ENCODE assay signal across 3 worm cellular contexts in genomic region chrII:6177975-6178742, ce11.
TF ChIP-seq lines count a peak whose summit lies in the region.

No protein-coding gene starts in this region.

TF ChIP-seq in whole organism, L1 larva, 84 proteins besides CTCF, POLR2A, EP300 and RAD21 (continued from another document):
- peak; percentile 81 for TF ChIP-seq elt-2 (tag; optimal IDR thresholded peaks at IDR 0.05; lab: Kevin White, UChicago)
- no peak for TF ChIP-seq nhr-85 (tag; lab: Kevin White, UChicago)
- no peak for TF ChIP-seq nhr-237 (tag; optimal IDR thresholded peaks at IDR 0.05; lab: Kevin White, UChicago)
- TF ChIP-seq mdl-1 (tag; optimal IDR thresholded peaks at IDR 0.05; lab: Kevin White, UChicago), result no peak
- TF ChIP-seq lin-14 (GFP tag; optimal IDR thresholded peaks at IDR 0.05; lab: Kevin White, UChicago), result peak; percentile 1
- TF ChIP-seq nhr-71 (tag; optimal IDR thresholded peaks at IDR 0.05; lab: Kevin White, UChicago), result no peak
- no peak for TF ChIP-seq alr-1 (tag; optimal IDR thresholded peaks at IDR 0.05; lab: Kevin White, UChicago; ENCODE audit: borderline replicate concordance)
- TF ChIP-seq hlh-4 (tag; optimal IDR thresholded peaks at IDR 0.05; lab: Kevin White, UChicago), result no peak
- TF ChIP-seq lin-39 (tag; optimal IDR thresholded peaks at IDR 0.05; lab: Kevin White, UChicago), result no peak
- TF ChIP-seq nhr-77 (tag; optimal IDR thresholded peaks at IDR 0.05; lab: Kevin White, UChicago), result no peak
- TF ChIP-seq xbp-1 (tag; optimal IDR thresholded peaks at IDR 0.05; lab: Kevin White, UChicago), result no peak
- TF ChIP-seq ceh-8 (GFP tag; optimal IDR thresholded peaks at IDR 0.05; lab: Kevin White, UChicago), result no peak
- TF ChIP-seq hlh-17 (GFP tag; optimal IDR thresholded peaks at IDR 0.05; lab: Kevin White, UChicago; ENCODE audit: borderline replicate concordance), result no peak
- no peak for TF ChIP-seq vab-15 (tag; optimal IDR thresholded peaks at IDR 0.05; lab: Kevin White, UChicago)
- no peak for TF ChIP-seq ets-5 (GFP tag; IDR thresholded peaks at IDR 0.05; lab: Robert Waterston, UW)
- no peak for TF ChIP-seq nhr-12 (tag; optimal IDR thresholded peaks at IDR 0.05; lab: Kevin White, UChicago)
- TF ChIP-seq nhr-84 (tag; optimal IDR thresholded peaks at IDR 0.05; lab: Kevin White, UChicago), result no peak
- TF ChIP-seq fkh-8 (tag; optimal IDR thresholded peaks at IDR 0.05; lab: Kevin White, UChicago), result no peak
- TF ChIP-seq mep-1 (tag; optimal IDR thresholded peaks at IDR 0.05; lab: Kevin White, UChicago), result no peak
- TF ChIP-seq fkh-4 (tag; optimal IDR thresholded peaks at IDR 0.05; lab: Kevin White, UChicago; ENCODE audit: borderline replicate concordance), result no peak
- TF ChIP-seq ces-1 (GFP tag; optimal IDR thresholded peaks at IDR 0.05; lab: Kevin White, UChicago), result no peak
- TF ChIP-seq C34B4.2 (tag; optimal IDR thresholded peaks at IDR 0.05; lab: Kevin White, UChicago), result no peak
- no peak for TF ChIP-seq lin-35 (GFP tag; optimal IDR thresholded peaks at IDR 0.05; lab: Kevin White, UChicago)
- no peak for TF ChIP-seq nhr-11 (tag; optimal IDR thresholded peaks at IDR 0.05; lab: Kevin White, UChicago)
- TF ChIP-seq sup-37 (GFP tag; optimal IDR thresholded peaks at IDR 0.05; lab: Kevin White, UChicago), result no peak

TF ChIP-seq in whole organism, L3 larva, 47 proteins besides CTCF, POLR2A, EP300 and RAD21 (continued from another document):
- no peak for TF ChIP-seq lin-15B (tag; optimal IDR thresholded peaks at IDR 0.05; lab: Kevin White, UChicago)
- TF ChIP-seq ZK546.5 (tag; optimal IDR thresholded peaks at IDR 0.05; lab: Kevin White, UChicago), result no peak
- no peak for TF ChIP-seq lin-39 (tag; optimal IDR thresholded peaks at IDR 0.05; lab: Kevin White, UChicago)
- TF ChIP-seq hmg-11 (tag; optimal IDR thresholded peaks at IDR 0.05; lab: Kevin White, UChicago), result no peak
- TF ChIP-seq pha-4 (tag; optimal IDR thresholded peaks at IDR 0.05; lab: Kevin White, UChicago), result peak; percentile 27
- no peak for TF ChIP-seq jun-1 (tag; optimal IDR thresholded peaks at IDR 0.05; lab: Kevin White, UChicago)
- TF ChIP-seq egl-5 (tag; optimal IDR thresholded peaks at IDR 0.05; lab: Kevin White, UChicago), result no peak
- no peak for TF ChIP-seq skn-1 (tag; optimal IDR thresholded peaks at IDR 0.05; lab: Kevin White, UChicago)

TF ChIP-seq in whole organism, L4 larva, 104 proteins besides CTCF, POLR2A, EP300 and RAD21 (continued from another document):
- no peak for TF ChIP-seq madf-9 (GFP tag; conservative IDR thresholded peaks at IDR 0.05; lab: Robert Waterston, UW)
- no peak for TF ChIP-seq mxl-2 (GFP tag; conservative IDR thresholded peaks at IDR 0.05; lab: Robert Waterston, UW)
- TF ChIP-seq egl-27 (tag; optimal IDR thresholded peaks at IDR 0.05; lab: Kevin White, UChicago), result no peak
- peak in 1 of 2 experiments; percentile 51 for TF ChIP-seq unc-62 (GFP tag; optimal IDR thresholded peaks at IDR 0.05 in 1 of 2; lab: Kevin White, UChicago)
- TF ChIP-seq unc-62 (tag; optimal IDR thresholded peaks at IDR 0.05; lab: Kevin White, UChicago), result no peak
- no peak for TF ChIP-seq ztf-11 (tag; optimal IDR thresholded peaks at IDR 0.05; lab: Kevin White, UChicago)
- no peak for TF ChIP-seq php-3 (GFP tag; IDR thresholded peaks at IDR 0.05; lab: Robert Waterston, UW)
- no peak for TF ChIP-seq dmd-9 (GFP tag; IDR thresholded peaks at IDR 0.05; lab: Robert Waterston, UW)
- TF ChIP-seq zag-1 (tag; optimal IDR thresholded peaks at IDR 0.05; lab: Kevin White, UChicago), result no peak
- peak; percentile 63 for TF ChIP-seq dmd-6 (GFP tag; IDR thresholded peaks at IDR 0.05; lab: Robert Waterston, UW)
- no peak for TF ChIP-seq ceh-20 (GFP tag; IDR thresholded peaks at IDR 0.05; lab: Robert Waterston, UW)
- no peak for TF ChIP-seq spr-3 (GFP tag; optimal IDR thresholded peaks at IDR 0.05; lab: Kevin White, UChicago)
- TF ChIP-seq egl-43 (GFP tag; IDR thresholded peaks at IDR 0.05; lab: Robert Waterston, UW), result no peak
- TF ChIP-seq nhr-77 (tag; optimal IDR thresholded peaks at IDR 0.05; lab: Kevin White, UChicago), result peak; percentile 30
- no peak for TF ChIP-seq lin-39 (tag; optimal IDR thresholded peaks at IDR 0.05; lab: Kevin White, UChicago)
- no peak for TF ChIP-seq lin-13 (GFP tag; optimal IDR thresholded peaks at IDR 0.05; lab: Kevin White, UChicago)
- no peak for TF ChIP-seq dmd-8 (GFP tag; IDR thresholded peaks at IDR 0.05; lab: Robert Waterston, UW)
- no peak for TF ChIP-seq lin-38 (GFP tag; IDR thresholded peaks at IDR 0.05; lab: Robert Waterston, UW)
- TF ChIP-seq attf-4 (tag; optimal IDR thresholded peaks at IDR 0.05; lab: Kevin White, UChicago), result no peak
- no peak for TF ChIP-seq D1046.2 (GFP tag; IDR thresholded peaks at IDR 0.05; lab: Robert Waterston, UW)
- TF ChIP-seq nhr-237 (tag; optimal IDR thresholded peaks at IDR 0.05; lab: Kevin White, UChicago), result no peak
- no peak for TF ChIP-seq zfp-2 (tag; optimal IDR thresholded peaks at IDR 0.05; lab: Kevin White, UChicago)
- no peak for TF ChIP-seq zfp-3 (GFP tag; conservative IDR thresholded peaks at IDR 0.05; lab: Robert Waterston, UW)
- no peak for TF ChIP-seq daf-12 (tag; optimal IDR thresholded peaks at IDR 0.05; lab: Kevin White, UChicago)
- no peak for TF ChIP-seq daf-19 (GFP tag; conservative IDR thresholded peaks at IDR 0.05; lab: Robert Waterston, UW)
- TF ChIP-seq skn-1 (tag; optimal IDR thresholded peaks at IDR 0.05; lab: Kevin White, UChicago), result no peak
- TF ChIP-seq hlh-30 (tag; optimal IDR thresholded peaks at IDR 0.05; lab: Kevin White, UChicago; ENCODE audit: insufficient read depth), result no peak
- TF ChIP-seq Y48G9A.11 (GFP tag; IDR thresholded peaks at IDR 0.05; lab: Robert Waterston, UW), result no peak
- TF ChIP-seq nhr-10 (tag; optimal IDR thresholded peaks at IDR 0.05; lab: Kevin White, UChicago), result no peak
- no peak for TF ChIP-seq ZK546.5 (tag; optimal IDR thresholded peaks at IDR 0.05; lab: Kevin White, UChicago)
- TF ChIP-seq zip-2 (tag; optimal IDR thresholded peaks at IDR 0.05; lab: Kevin White, UChicago), result no peak
- no peak for TF ChIP-seq aly-2 (tag; optimal IDR thresholded peaks at IDR 0.05; lab: Kevin White, UChicago)
- no peak for TF ChIP-seq snpc-1.2 (GFP tag; IDR thresholded peaks at IDR 0.05; lab: Robert Waterston, UW)
- no peak for TF ChIP-seq duxl-1 (tag; optimal IDR thresholded peaks at IDR 0.05; lab: Kevin White, UChicago; ENCODE audit: poor library complexity)
- TF ChIP-seq lin-29 (GFP tag; IDR thresholded peaks at IDR 0.05; lab: Robert Waterston, UW), result no peak
- TF ChIP-seq dve-1 (tag; optimal IDR thresholded peaks at IDR 0.05; lab: Kevin White, UChicago; ENCODE audit: insufficient read depth), result peak; percentile 14
- TF ChIP-seq ceh-62 (tag; optimal IDR thresholded peaks at IDR 0.05; lab: Kevin White, UChicago), result no peak
- TF ChIP-seq Y5F2A.4 (GFP tag; optimal IDR thresholded peaks at IDR 0.05; lab: Kevin White, UChicago), result no peak
- TF ChIP-seq ceh-32 (tag; optimal IDR thresholded peaks at IDR 0.05; lab: Kevin White, UChicago; ENCODE audit: poor library complexity), result no peak
- TF ChIP-seq gei-8 (GFP tag; optimal IDR thresholded peaks at IDR 0.05; lab: Kevin White, UChicago), result no peak
- TF ChIP-seq rbr-2 (tag; optimal IDR thresholded peaks at IDR 0.05; lab: Kevin White, UChicago), result no peak
- no peak for TF ChIP-seq nhr-48 (tag; optimal IDR thresholded peaks at IDR 0.05; lab: Kevin White, UChicago)
- TF ChIP-seq mdl-1 (tag; optimal IDR thresholded peaks at IDR 0.05; lab: Kevin White, UChicago), result peak in 1 of 2 experiments; percentile 10
- no peak for TF ChIP-seq ceh-82 (tag; optimal IDR thresholded peaks at IDR 0.05; lab: Kevin White, UChicago)
- no peak for TF ChIP-seq F37D6.2 (tag; optimal IDR thresholded peaks at IDR 0.05; lab: Kevin White, UChicago)
- TF ChIP-seq daf-8 (GFP tag; IDR thresholded peaks at IDR 0.05; lab: Robert Waterston, UW), result no peak
- TF ChIP-seq T26A8.4 (GFP tag; IDR thresholded peaks at IDR 0.05; lab: Robert Waterston, UW), result no peak
- TF ChIP-seq snpc-4 (tag; optimal IDR thresholded peaks at IDR 0.05; lab: Kevin White, UChicago), result no peak
